Fruit fly (Drosophila melanogaster) whole organism, prepupa: ENCODE measurements around the gene plx.

Source experiments
- Blimp-1 ChIP-seq: fragments of 200-800 bp; sonication (Bioruptor generic); optimal IDR thresholded peaks from 3 replicates; lab custom pipeline; 2017; ENCODE audit warnings: missing biosample characterization, missing genetic modification characterization, mild to moderate bottlenecking, moderate library complexity, missing genetic modification reagents
- CG15336 ChIP-seq: fragments of 200-800 bp; sonication (Bioruptor generic); IDR thresholded peaks from 2 replicates; pipeline ENCODE4 v1.3.6; 2022; ENCODE audit warnings: missing biosample characterization, missing genetic modification characterization
- CG3032 ChIP-seq: fragments of 200-800 bp; optimal IDR thresholded peaks from 2 replicates; lab custom pipeline; 2019; ENCODE audit warnings: missing biosample characterization, mild to moderate bottlenecking, missing genetic modification characterization, moderate library complexity
- CG6854 ChIP-seq: fragments of 200-800 bp; sonication (Bioruptor generic); optimal IDR thresholded peaks from 2 replicates; lab custom pipeline; 2017; ENCODE audit warnings: missing biosample characterization, mild to moderate bottlenecking, missing genetic modification characterization
- CG9139 ChIP-seq: fragments of 200-800 bp; sonication (Bioruptor generic); optimal IDR thresholded peaks from 3 replicates; lab custom pipeline; 2017; ENCODE audit warnings: missing biosample characterization, mild to moderate bottlenecking, missing genetic modification characterization
- Eip78C ChIP-seq: fragments of 200-800 bp; sonication (Bioruptor generic); peaks from one replicate; lab custom pipeline; 2016; ENCODE audit warnings: missing biosample characterization, missing genetic modification characterization
- Ets21C ChIP-seq: fragments of 200-800 bp; sonication (Bioruptor generic); optimal IDR thresholded peaks from 3 replicates; lab custom pipeline; 2016; ENCODE audit warnings: missing biosample characterization, missing genetic modification characterization
- Ets96B ChIP-seq: fragments of 200-800 bp; optimal IDR thresholded peaks from 2 replicates; lab custom pipeline; 2019; ENCODE audit warnings: missing biosample characterization, mild to moderate bottlenecking, missing genetic modification characterization, moderate library complexity
- Sox14 ChIP-seq: fragments of 200-800 bp; sonication (Bioruptor generic); optimal IDR thresholded peaks from 3 replicates; lab custom pipeline; 2016; ENCODE audit warnings: missing biosample characterization, missing genetic modification characterization
- cyc ChIP-seq: fragments of 200-800 bp; sonication (Bioruptor generic); optimal IDR thresholded peaks from 3 replicates; lab custom pipeline; 2016; ENCODE audit warnings: missing biosample characterization, missing genetic modification characterization
- eg ChIP-seq: fragments of 200-800 bp; sonication (Bioruptor generic); IDR thresholded peaks from 3 replicates; pipeline ENCODE4 v1.3.6; 2022; ENCODE audit warnings: missing biosample characterization, missing genetic modification characterization
- ss ChIP-seq, 2 experiments: fragments of 200-800 bp; sonication (Bioruptor generic); optimal IDR thresholded peaks; 2 replicates in 1 of 2; 3 replicates in 1 of 2; lab custom pipeline; 2017 to 2018; ENCODE audit warnings: mild to moderate bottlenecking in 2 of 2, missing biosample characterization in 2 of 2, missing genetic modification characterization in 2 of 2, moderate library complexity in 1 of 2
- svp ChIP-seq: fragments of 200-800 bp; sonication (Bioruptor generic); peaks from one replicate; lab custom pipeline; 2016; ENCODE audit warnings: missing biosample characterization, missing genetic modification characterization

DNA sequence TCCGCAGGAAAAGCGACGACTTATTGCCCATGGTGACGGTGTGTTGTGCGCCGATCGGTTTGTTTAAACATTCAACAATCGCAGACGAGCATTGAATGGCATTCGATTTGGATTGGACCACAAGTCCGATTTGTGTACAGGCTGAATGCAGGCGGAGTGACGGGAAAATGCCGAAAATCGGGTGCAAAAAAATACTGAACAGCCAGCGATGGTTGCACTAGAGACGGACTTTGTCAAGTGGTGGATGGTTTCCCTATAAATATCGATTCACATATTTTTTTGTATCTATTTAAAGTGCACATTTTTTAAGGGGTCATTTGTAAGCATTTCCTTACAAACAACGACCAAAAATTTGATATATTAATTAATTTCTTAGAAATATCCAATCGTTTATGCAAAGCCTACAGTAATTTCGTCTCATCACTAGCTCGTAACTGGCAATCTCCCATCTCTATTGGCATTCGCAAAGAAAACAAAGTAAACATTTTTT, 30.9 kb upstream of the plx start, which contains the start of the genes elm and MED27:
- TF ChIP-seq CG6854 (peak; percentile 46), CG9139 (GFP tag; lab: Kevin White, UChicago) (no peak), Eip78C (GFP tag; lab: Kevin White, UChicago) (peak; percentile 95), eg (GFP tag; lab: Robert Waterston, UW) (peak; percentile 86), Blimp-1 (peak; percentile 68), Ets96B (tag; lab: Kevin White, UChicago) (peak; percentile 87), svp (GFP tag; lab: Kevin White, UChicago) (peak; percentile 98), cyc (peak; percentile 95), ss (GFP tag; optimal IDR thresholded peaks at IDR 0.05; lab: Kevin White, UChicago) (peak; percentile 62 to 85), Sox14 (GFP tag; lab: Kevin White, UChicago) (peak; percentile 95), Ets21C (GFP tag; lab: Kevin White, UChicago) (peak; percentile 95), CG3032 (tag; lab: Kevin White, UChicago) (peak; percentile 93), CG15336 (peak; percentile 74)
